Fruit fly (Drosophila melanogaster) whole organism, embryonic: ENCODE data around the gene Roc1b.

Source experiments
- Atf6 ChIP-seq: fragments of 200-800 bp; sonication (Bioruptor generic); IDR thresholded peaks from 2 replicates; pipeline ENCODE4 v1.3.6; 2022; ENCODE audit warnings: missing biosample characterization, missing genetic modification characterization
- B-H2 ChIP-seq: fragments of 200-800 bp; sonication (Bioruptor generic); optimal IDR thresholded peaks from 2 replicates; lab custom pipeline; 2018; ENCODE audit warnings: missing biosample characterization, mild to moderate bottlenecking, missing genetic modification characterization
- BEAF-32 ChIP-seq: fragments of 200-800 bp; sonication (Bioruptor generic); optimal IDR thresholded peaks from 3 replicates; lab custom pipeline; 2017; ENCODE audit warnings: missing biosample characterization, missing genetic modification characterization, mild to moderate bottlenecking, moderate library complexity, missing genetic modification reagents
- Bgb ChIP-seq: fragments of 200-800 bp; sonication (Bioruptor generic); IDR thresholded peaks from 2 replicates; pipeline ENCODE4 v1.3.6; 2022; ENCODE audit warnings: missing biosample characterization, missing genetic modification characterization; ENCODE audit not compliant: partially characterized antibody
- CG11247 ChIP-seq: fragments of 200-800 bp; sonication (Bioruptor generic); IDR thresholded peaks from 2 replicates; pipeline ENCODE4 v1.3.6; 2022; ENCODE audit warnings: missing biosample characterization, missing genetic modification characterization
- CG14710 ChIP-seq: fragments of 200-800 bp; sonication (Bioruptor generic); optimal IDR thresholded peaks from 3 replicates; lab custom pipeline; 2019; ENCODE audit warnings: missing biosample characterization, mild to moderate bottlenecking, missing genetic modification characterization, moderate library complexity
- CG15073 ChIP-seq: fragments of 200-800 bp; sonication (Bioruptor generic); optimal IDR thresholded peaks from 2 replicates; lab custom pipeline; 2016; ENCODE audit warnings: missing biosample characterization, missing genetic modification characterization
- CG15479 ChIP-seq: fragments of 200-800 bp; sonication (Bioruptor generic); optimal IDR thresholded peaks from 3 replicates; lab custom pipeline; 2019; ENCODE audit warnings: missing biosample characterization, mild to moderate bottlenecking, missing genetic modification characterization, moderate library complexity
- CG16813 ChIP-seq: fragments of 200-800 bp; sonication (Bioruptor generic); IDR thresholded peaks from 3 replicates; pipeline ENCODE4 v1.3.6; 2022; ENCODE audit warnings: missing biosample characterization, missing genetic modification characterization; ENCODE audit not compliant: partially characterized antibody
- CG17361 ChIP-seq: fragments of 200-800 bp; sonication (Bioruptor generic); IDR thresholded peaks from 3 replicates; pipeline ENCODE4 v1.3.6; 2022; ENCODE audit warnings: missing biosample characterization, missing genetic modification characterization
- CG17568 ChIP-seq: fragments of 200-800 bp; sonication (Bioruptor generic); optimal IDR thresholded peaks from 2 replicates; lab custom pipeline; 2018; ENCODE audit warnings: missing biosample characterization, mild to moderate bottlenecking, missing genetic modification characterization, moderate library complexity
- CG2129 ChIP-seq: fragments of 200-800 bp; sonication (Bioruptor generic); IDR thresholded peaks from 2 replicates; pipeline ENCODE4 v1.3.6; 2022; ENCODE audit warnings: missing biosample characterization, missing genetic modification characterization; ENCODE audit not compliant: partially characterized antibody
- CG3163 ChIP-seq: fragments of 200-800 bp; sonication (Bioruptor generic); optimal IDR thresholded peaks from 3 replicates; lab custom pipeline; 2016; ENCODE audit warnings: missing biosample characterization, missing genetic modification characterization
- CG34224 ChIP-seq: fragments of 200-800 bp; sonication (Bioruptor generic); IDR thresholded peaks from 3 replicates; pipeline ENCODE4 v1.3.6; 2022; ENCODE audit warnings: missing biosample characterization, missing genetic modification characterization; ENCODE audit not compliant: partially characterized antibody
- CG4282 ChIP-seq: fragments of 200-800 bp; sonication (Bioruptor generic); optimal IDR thresholded peaks from 2 replicates; lab custom pipeline; 2016; ENCODE audit warnings: missing biosample characterization, missing genetic modification characterization
- CG4360 ChIP-seq: fragments of 200-800 bp; sonication (Bioruptor generic); IDR thresholded peaks from 2 replicates; pipeline ENCODE4 v1.3.6; 2022; ENCODE audit warnings: missing biosample characterization, missing genetic modification characterization
- CG6791 ChIP-seq: fragments of 200-800 bp; sonication (Bioruptor generic); IDR thresholded peaks from 3 replicates; pipeline ENCODE4 v1.3.6; 2022; ENCODE audit warnings: missing biosample characterization, missing genetic modification characterization; ENCODE audit not compliant: partially characterized antibody
- CG7745 ChIP-seq: fragments of 200-800 bp; sonication (Bioruptor generic); optimal IDR thresholded peaks from 2 replicates; lab custom pipeline; 2018; ENCODE audit warnings: missing biosample characterization, mild to moderate bottlenecking, missing genetic modification characterization, moderate library complexity
- CG9797 ChIP-seq: fragments of 200-800 bp; sonication (Bioruptor generic); optimal IDR thresholded peaks from 3 replicates; lab custom pipeline; 2018; ENCODE audit warnings: missing biosample characterization, mild to moderate bottlenecking, missing genetic modification characterization
- CoRest ChIP-seq: fragments of 200-800 bp; sonication (Bioruptor generic); optimal IDR thresholded peaks from 3 replicates; lab custom pipeline; 2018; ENCODE audit warnings: missing biosample characterization, mild to moderate bottlenecking, missing genetic modification characterization, moderate library complexity
- Dfd ChIP-seq, 2 experiments: fragments of >200 bp; optimal IDR thresholded peaks; 2 replicates each; lab custom pipeline; 2017; ENCODE audit warnings: missing biosample characterization in 2 of 2, missing genetic modification characterization in 2 of 2
- Dll ChIP-seq: fragments of 200-800 bp; sonication (Bioruptor generic); IDR thresholded peaks from 4 replicates; pipeline ENCODE4 v1.3.6; 2022; ENCODE audit warnings: missing biosample characterization, missing genetic modification characterization; ENCODE audit not compliant: partially characterized antibody
- Ets65A ChIP-seq: fragments of 200-800 bp; sonication (Bioruptor generic); peaks from one replicate; lab custom pipeline; 2016; ENCODE audit warnings: missing biosample characterization, missing genetic modification characterization
- Ets97D ChIP-seq: fragments of 200-800 bp; sonication (Bioruptor generic); optimal IDR thresholded peaks from 3 replicates; lab custom pipeline; 2016; ENCODE audit warnings: missing biosample characterization, missing genetic modification characterization
- HLH4C ChIP-seq: fragments of 200-800 bp; sonication (Bioruptor generic); IDR thresholded peaks from 3 replicates; pipeline ENCODE4 v1.3.6; 2022; ENCODE audit warnings: missing biosample characterization, missing genetic modification characterization; ENCODE audit not compliant: partially characterized antibody
- MBD-R2 ChIP-seq: fragments of 200-800 bp; sonication (Bioruptor generic); IDR thresholded peaks from 2 replicates; pipeline ENCODE4 v1.3.6; 2022; ENCODE audit warnings: missing biosample characterization, missing genetic modification characterization
- MESR4 ChIP-seq: fragments of 200-800 bp; sonication (Bioruptor generic); optimal IDR thresholded peaks from 2 replicates; lab custom pipeline; 2018; ENCODE audit warnings: missing biosample characterization, mild to moderate bottlenecking, missing genetic modification characterization, moderate library complexity
- Med ChIP-seq: fragments of 200-800 bp; sonication (Bioruptor generic); peaks from one replicate; lab custom pipeline; 2016; ENCODE audit warnings: missing biosample characterization, missing genetic modification characterization, mild to moderate bottlenecking, inconsistent platforms, moderate library complexity
- Myb ChIP-seq: fragments of 200-800 bp; sonication (Bioruptor generic); optimal IDR thresholded peaks from 2 replicates; lab custom pipeline; 2016; ENCODE audit warnings: missing biosample characterization, missing genetic modification characterization
- Nf-YC ChIP-seq: fragments of 200-800 bp; optimal IDR thresholded peaks from 3 replicates; lab custom pipeline; 2019; ENCODE audit warnings: missing biosample characterization, mild to moderate bottlenecking, missing genetic modification characterization, moderate library complexity
- Pdp1 ChIP-seq, 2 experiments: fragments of 200-800 bp; sonication (Bioruptor generic); optimal IDR thresholded peaks; 3 replicates each; lab custom pipeline; 2016; ENCODE audit warnings: missing biosample characterization in 2 of 2, missing genetic modification characterization in 2 of 2, mild to moderate bottlenecking in 1 of 2, moderate library complexity in 1 of 2
- Sry-δ ChIP-seq: fragments of 200-800 bp; sonication (Bioruptor generic); optimal IDR thresholded peaks from 2 replicates; lab custom pipeline; 2016; ENCODE audit warnings: missing biosample characterization, missing genetic modification characterization
- cwo ChIP-seq: fragments of 200-800 bp; sonication (Bioruptor generic); optimal IDR thresholded peaks from 3 replicates; lab custom pipeline; 2017; ENCODE audit warnings: missing biosample characterization, missing genetic modification characterization, mild to moderate bottlenecking, moderate library complexity, missing genetic modification reagents
- ems ChIP-seq: fragments of 200-800 bp; sonication (Bioruptor generic); optimal IDR thresholded peaks from 3 replicates; lab custom pipeline; 2016; ENCODE audit warnings: missing biosample characterization, missing genetic modification characterization
- en ChIP-seq: fragments of 200-800 bp; sonication (Bioruptor generic); optimal IDR thresholded peaks from 2 replicates; lab custom pipeline; 2016; ENCODE audit warnings: missing biosample characterization, missing genetic modification characterization
- fd3F ChIP-seq: fragments of 200-800 bp; sonication (Bioruptor generic); optimal IDR thresholded peaks from 2 replicates; lab custom pipeline; 2018; ENCODE audit warnings: missing biosample characterization, mild to moderate bottlenecking, missing genetic modification characterization, moderate library complexity
- gfzf ChIP-seq: fragments of 200-800 bp; sonication (Bioruptor generic); optimal IDR thresholded peaks from 2 replicates; lab custom pipeline; 2016; ENCODE audit warnings: missing biosample characterization, mild to moderate bottlenecking, missing genetic modification characterization, moderate library complexity
- gro ChIP-seq: fragments of 200-800 bp; sonication (Bioruptor generic); optimal IDR thresholded peaks from 2 replicates; lab custom pipeline; 2016; ENCODE audit warnings: missing biosample characterization, missing genetic modification characterization
- gsb-n ChIP-seq: fragments of 200-800 bp; sonication (Bioruptor generic); optimal IDR thresholded peaks from 3 replicates; lab custom pipeline; 2018; ENCODE audit warnings: missing biosample characterization, mild to moderate bottlenecking, missing genetic modification characterization
- h ChIP-seq: fragments of >200 bp; optimal IDR thresholded peaks from 2 replicates; lab custom pipeline; 2017
- knrl ChIP-seq: fragments of 200-800 bp; sonication (Bioruptor generic); IDR thresholded peaks from 3 replicates; pipeline ENCODE4 v1.3.6; 2022; ENCODE audit warnings: missing biosample characterization, missing genetic modification characterization; ENCODE audit not compliant: partially characterized antibody
- mam ChIP-seq: fragments of 200-800 bp; sonication (Bioruptor generic); optimal IDR thresholded peaks from 3 replicates; lab custom pipeline; 2016; ENCODE audit warnings: missing biosample characterization, missing genetic modification characterization
- mld ChIP-seq: fragments of 200-800 bp; sonication (Bioruptor generic); IDR thresholded peaks from 3 replicates; pipeline ENCODE4 v1.3.6; 2022; ENCODE audit warnings: missing biosample characterization, missing genetic modification characterization; ENCODE audit not compliant: partially characterized antibody
- pzg ChIP-seq: fragments of 200-800 bp; sonication (Bioruptor generic); optimal IDR thresholded peaks from 3 replicates; lab custom pipeline; 2018; ENCODE audit warnings: missing biosample characterization, mild to moderate bottlenecking, missing genetic modification characterization, moderate library complexity
- rib ChIP-seq: fragments of 200-800 bp; sonication (Bioruptor generic); IDR thresholded peaks from 2 replicates; pipeline ENCODE4 v1.3.6; 2022; ENCODE audit warnings: missing biosample characterization, missing genetic modification characterization
- sna ChIP-seq: fragments of 200-800 bp; sonication (Bioruptor generic); IDR thresholded peaks from 2 replicates; pipeline ENCODE4 v1.3.6; 2022; ENCODE audit warnings: missing biosample characterization, missing genetic modification characterization; ENCODE audit not compliant: partially characterized antibody
- stwl ChIP-seq: fragments of 200-800 bp; sonication (Bioruptor generic); optimal IDR thresholded peaks from 3 replicates; lab custom pipeline; 2018; ENCODE audit warnings: missing biosample characterization, mild to moderate bottlenecking, missing genetic modification characterization, moderate library complexity
- trem ChIP-seq: fragments of 200-800 bp; optimal IDR thresholded peaks from 3 replicates; lab custom pipeline; 2019; ENCODE audit warnings: missing biosample characterization, mild to moderate bottlenecking, missing genetic modification characterization, moderate library complexity
- zen2 ChIP-seq: fragments of 200-800 bp; sonication (Bioruptor generic); IDR thresholded peaks from 3 replicates; pipeline ENCODE4 v1.3.6; 2022; ENCODE audit warnings: missing biosample characterization, missing genetic modification characterization; ENCODE audit not compliant: partially characterized antibody

Roc1b gene

DNA sequence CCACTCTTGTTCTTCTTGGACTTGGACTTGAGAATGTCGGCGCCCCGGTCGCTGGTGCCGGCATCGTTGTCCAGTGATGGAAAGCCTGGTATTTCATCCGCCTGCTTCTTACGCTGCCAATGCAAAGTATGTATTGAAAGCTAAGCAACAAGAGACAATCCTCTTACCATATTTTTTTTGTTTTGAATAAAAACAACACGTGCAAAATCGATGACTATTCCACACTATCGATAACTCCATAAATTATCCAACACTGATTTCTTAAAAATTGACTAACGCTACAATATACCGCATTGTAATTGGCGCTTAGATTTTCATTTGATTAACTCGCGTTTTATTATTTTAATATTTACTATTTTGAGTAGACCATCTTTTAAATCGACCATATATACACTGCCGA is 33.3 kb upstream of the Roc1b start, which contains the start of gene CG32344 (continued):
- TF ChIP-seq CG2129 (GFP tag; lab: Robert Waterston, UW) (peak; percentile 47), CG17361 (GFP tag; lab: Robert Waterston, UW) (0 out of 3 replicates have a peak, but pooled peaks have one; percentile 24), cwo (GFP tag; lab: Kevin White, UChicago) (peak; percentile 78), sna (GFP tag; lab: Robert Waterston, UW) (peak; percentile 72), Pdp1 (GFP tag; optimal IDR thresholded peaks at IDR 0.05; lab: Kevin White, UChicago) (peak in 1 of 2 experiments; percentile 8), Bgb (GFP tag; lab: Robert Waterston, UW) (peak; percentile 74), B-H2 (GFP tag; lab: Kevin White, UChicago) (peak; percentile 40), pzg (GFP tag; lab: Kevin White, UChicago) (peak; percentile 79), zen2 (GFP tag; lab: Robert Waterston, UW) (peak; percentile 65; the same call in 2 of the 3 replicates), gsb-n (no peak), rib (GFP tag; lab: Robert Waterston, UW) (no peak), CG9797 (peak; percentile 41), Nf-YC (tag; lab: Kevin White, UChicago) (peak; percentile 17), Ets97D (GFP tag; lab: Kevin White, UChicago) (peak; percentile 42), BEAF-32 (GFP tag; lab: Kevin White, UChicago) (peak; percentile 82), CG16813 (GFP tag; lab: Robert Waterston, UW) (peak; percentile 66), Sry-δ (GFP tag; lab: Kevin White, UChicago) (peak; percentile 63), CG4282 (no peak), fd3F (GFP tag; lab: Kevin White, UChicago) (no peak), CG4360 (no peak), CG15479 (GFP tag; lab: Kevin White, UChicago) (no peak), Myb (GFP tag; lab: Kevin White, UChicago) (peak; percentile 54), CG34224 (peak; percentile 69), CG17568 (GFP tag; lab: Kevin White, UChicago) (no peak), en (no peak), CG6791 (GFP tag; lab: Robert Waterston, UW) (peak; percentile 70), ems (no peak), CG3163 (GFP tag; lab: Kevin White, UChicago) (no peak), mam (GFP tag; lab: Kevin White, UChicago) (peak; percentile 17), CG15073 (GFP tag; lab: Kevin White, UChicago) (no peak), gfzf (GFP tag; lab: Kevin White, UChicago) (peak; percentile 83), Med (peak; percentile 74), CG14710 (peak; percentile 44), MESR4 (GFP tag; lab: Kevin White, UChicago) (peak; percentile 58), knrl (GFP tag; lab: Robert Waterston, UW) (peak; percentile 56; the same call in 2 of the 3 replicates), mld (GFP tag; lab: Robert Waterston, UW) (peak; percentile 50; the same call in 1 of the 3 replicates), h (lab: Kevin White, UChicago) (no peak), gro (GFP tag; lab: Kevin White, UChicago) (peak; percentile 12), Dll (GFP tag; lab: Robert Waterston, UW) (peak; percentile 80), HLH4C (GFP tag; lab: Robert Waterston, UW) (peak; percentile 67), stwl (tag; lab: Kevin White, UChicago) (peak; percentile 81), CG11247 (no peak), trem (peak; percentile 50), CG7745 (tag; lab: Kevin White, UChicago) (no peak), Ets65A (GFP tag; lab: Kevin White, UChicago) (peak; percentile 56), Dfd (GFP tag; optimal IDR thresholded peaks at IDR 0.05; lab: Kevin White, UChicago) (no peak), Atf6 (GFP tag; lab: Robert Waterston, UW) (no peak), CoRest (tag; lab: Kevin White, UChicago) (peak; percentile 28), MBD-R2 (GFP tag; lab: Robert Waterston, UW) (peak; percentile 62; the same call in 1 of the 2 replicates)
